Worm (Caenorhabditis elegans): ENCODE results near the gene kel-1.

- TF ChIP-seq mdl-1 (tag; optimal IDR thresholded peaks at IDR 0.05) (no peak), hmg-1.1 (GFP tag; IDR thresholded peaks at IDR 0.05) (no peak)
Measured at ce11 chrII:11700200-11700599, 11.5 kb downstream of the kel-1 start, which contains the start of gene inos-1.
